Fruit fly (Drosophila melanogaster) whole organism, embryonic: Measurements from ENCODE around the gene Drsl5.

ENCODE experiments used
- Blimp-1 ChIP-seq: fragments of 200-800 bp; sonication (Bioruptor generic); optimal IDR thresholded peaks from 3 replicates; lab custom pipeline; 2018; ENCODE audit warnings: missing biosample characterization, missing genetic modification characterization, mild to moderate bottlenecking, moderate library complexity, missing genetic modification reagents
- CG10267 ChIP-seq: fragments of 200-800 bp; sonication (Bioruptor generic); optimal IDR thresholded peaks from 2 replicates; lab custom pipeline; 2018; ENCODE audit warnings: missing biosample characterization, mild to moderate bottlenecking, missing genetic modification characterization, moderate library complexity
- CG10565 ChIP-seq: fragments of 200-800 bp; sonication (Bioruptor generic); optimal IDR thresholded peaks from 3 replicates; lab custom pipeline; 2016; ENCODE audit warnings: missing biosample characterization, mild to moderate bottlenecking, missing genetic modification characterization
- CG10959 ChIP-seq: fragments of 200-800 bp; sonication (Bioruptor generic); IDR thresholded peaks from 2 replicates; pipeline ENCODE4 v1.3.6; 2022; ENCODE audit warnings: missing biosample characterization, missing genetic modification characterization
- CG13287 ChIP-seq: fragments of 200-800 bp; sonication (Bioruptor generic); IDR thresholded peaks from 2 replicates; pipeline ENCODE4 v1.3.6; 2022; ENCODE audit warnings: missing biosample characterization, missing genetic modification characterization; ENCODE audit not compliant: partially characterized antibody
- CG1832 ChIP-seq: fragments of 200-800 bp; sonication (Bioruptor generic); optimal IDR thresholded peaks from 2 replicates; lab custom pipeline; 2017; ENCODE audit warnings: missing biosample characterization, mild to moderate bottlenecking, missing genetic modification characterization, inconsistent platforms
- CG18476 ChIP-seq: fragments of 200-800 bp; sonication (Bioruptor generic); optimal IDR thresholded peaks from 2 replicates; lab custom pipeline; 2016; ENCODE audit warnings: missing biosample characterization, mild to moderate bottlenecking, missing genetic modification characterization
- CG2678 ChIP-seq: fragments of 200-800 bp; sonication (Bioruptor generic); optimal IDR thresholded peaks from 3 replicates; lab custom pipeline; 2019; ENCODE audit warnings: missing biosample characterization, mild to moderate bottlenecking, missing genetic modification characterization, moderate library complexity
- CG2875 ChIP-seq: fragments of 200-800 bp; sonication (Bioruptor generic); optimal IDR thresholded peaks from 2 replicates; lab custom pipeline; 2017; ENCODE audit warnings: missing biosample characterization, mild to moderate bottlenecking, missing genetic modification characterization, missing genetic modification reagents
- CG30403 ChIP-seq: fragments of 200-800 bp; sonication (Bioruptor generic); optimal IDR thresholded peaks from 3 replicates; lab custom pipeline; 2016; ENCODE audit warnings: missing biosample characterization, missing genetic modification characterization
- CG4617 ChIP-seq: fragments of 200-800 bp; sonication (Bioruptor generic); optimal IDR thresholded peaks from 3 replicates; lab custom pipeline; 2016; ENCODE audit warnings: missing biosample characterization, missing genetic modification characterization, borderline replicate concordance
- CG4707 ChIP-seq: fragments of 200-800 bp; sonication (Bioruptor generic); optimal IDR thresholded peaks from 2 replicates; lab custom pipeline; 2018; ENCODE audit warnings: missing biosample characterization, mild to moderate bottlenecking, missing genetic modification characterization, moderate library complexity
- CG6254 ChIP-seq: fragments of 200-800 bp; sonication (Bioruptor generic); optimal IDR thresholded peaks from 3 replicates; lab custom pipeline; 2017; ENCODE audit warnings: mild to moderate bottlenecking, missing biosample characterization, missing genetic modification reagents, missing genetic modification characterization
- CG6272 ChIP-seq: fragments of 200-800 bp; sonication (Bioruptor generic); IDR thresholded peaks from 2 replicates; pipeline ENCODE4 v1.3.6; 2022; ENCODE audit warnings: missing biosample characterization, missing genetic modification characterization
- CG8388 ChIP-seq: fragments of 200-800 bp; sonication (Bioruptor generic); optimal IDR thresholded peaks from 2 replicates; lab custom pipeline; 2019; ENCODE audit warnings: missing biosample characterization, mild to moderate bottlenecking, missing genetic modification characterization, moderate library complexity
- CTCF ChIP-seq: fragments of 200-800 bp; sonication (Bioruptor generic); optimal IDR thresholded peaks from 2 replicates; lab custom pipeline; 2017; ENCODE audit warnings: missing biosample characterization, mild to moderate bottlenecking, missing genetic modification characterization, moderate library complexity
- Dek ChIP-seq: fragments of 200-800 bp; sonication (Bioruptor generic); optimal IDR thresholded peaks from 3 replicates; lab custom pipeline; 2019; ENCODE audit warnings: missing biosample characterization, mild to moderate bottlenecking, missing genetic modification characterization, moderate library complexity
- Dp ChIP-seq: fragments of 200-800 bp; sonication (Bioruptor generic); optimal IDR thresholded peaks from 2 replicates; lab custom pipeline; 2018; ENCODE audit warnings: missing biosample characterization, mild to moderate bottlenecking, missing genetic modification characterization, moderate library complexity
- E2f2 ChIP-seq: fragments of 200-800 bp; sonication (Bioruptor generic); IDR thresholded peaks from 2 replicates; pipeline ENCODE4 v1.3.6; 2022; ENCODE audit warnings: missing biosample characterization, missing genetic modification characterization
- Ets65A ChIP-seq: fragments of 200-800 bp; sonication (Bioruptor generic); peaks from one replicate; lab custom pipeline; 2016; ENCODE audit warnings: missing biosample characterization, missing genetic modification characterization
- Ets97D ChIP-seq: fragments of 200-800 bp; sonication (Bioruptor generic); optimal IDR thresholded peaks from 3 replicates; lab custom pipeline; 2016; ENCODE audit warnings: missing biosample characterization, missing genetic modification characterization
- HLH3B ChIP-seq: fragments of 200-800 bp; sonication (Bioruptor generic); IDR thresholded peaks from 2 replicates; pipeline ENCODE4 v1.3.6; 2022; ENCODE audit warnings: missing biosample characterization, missing genetic modification characterization
- Med ChIP-seq: fragments of 200-800 bp; sonication (Bioruptor generic); peaks from one replicate; lab custom pipeline; 2016; ENCODE audit warnings: missing biosample characterization, missing genetic modification characterization, mild to moderate bottlenecking, inconsistent platforms, moderate library complexity
- Neu2 ChIP-seq: fragments of 200-800 bp; sonication (Bioruptor generic); optimal IDR thresholded peaks from 3 replicates; lab custom pipeline; 2016; ENCODE audit warnings: missing biosample characterization, missing genetic modification characterization, borderline replicate concordance
- Sox102F ChIP-seq: fragments of 200-800 bp; sonication (Bioruptor generic); optimal IDR thresholded peaks from 2 replicates; lab custom pipeline; 2018; ENCODE audit warnings: missing biosample characterization, mild to moderate bottlenecking, missing genetic modification characterization, moderate library complexity
- ab ChIP-seq: fragments of 200-800 bp; sonication (Bioruptor generic); optimal IDR thresholded peaks from 2 replicates; lab custom pipeline; 2016; ENCODE audit warnings: missing biosample characterization, missing genetic modification characterization
- ara ChIP-seq: fragments of 200-800 bp; sonication (Bioruptor generic); IDR thresholded peaks from 2 replicates; pipeline ENCODE4 v1.3.6; 2022; ENCODE audit warnings: missing biosample characterization, missing genetic modification characterization
- chif ChIP-seq, 2 experiments: fragments of 200-800 bp; sonication (Bioruptor generic); optimal IDR thresholded peaks; 3 replicates each; lab custom pipeline; 2016; ENCODE audit warnings: missing biosample characterization in 2 of 2, missing genetic modification characterization in 2 of 2
- ci ChIP-seq: fragments of 200-800 bp; sonication (Bioruptor generic); IDR thresholded peaks from 3 replicates; pipeline ENCODE4 v1.3.6; 2022; ENCODE audit warnings: missing biosample characterization, missing genetic modification characterization
- cwo ChIP-seq: fragments of 200-800 bp; sonication (Bioruptor generic); optimal IDR thresholded peaks from 3 replicates; lab custom pipeline; 2017; ENCODE audit warnings: missing biosample characterization, missing genetic modification characterization, mild to moderate bottlenecking, moderate library complexity, missing genetic modification reagents
- dmrt99B ChIP-seq: fragments of 200-800 bp; sonication (Bioruptor generic); optimal IDR thresholded peaks from 2 replicates; lab custom pipeline; 2018; ENCODE audit warnings: missing biosample characterization, mild to moderate bottlenecking, missing genetic modification characterization, moderate library complexity
- exex ChIP-seq: fragments of 200-800 bp; sonication (Bioruptor generic); optimal IDR thresholded peaks from 4 replicates; lab custom pipeline; 2018; ENCODE audit warnings: missing biosample characterization, mild to moderate bottlenecking, missing genetic modification characterization, moderate library complexity
- gem ChIP-seq: fragments of 200-800 bp; sonication (Bioruptor generic); optimal IDR thresholded peaks from 2 replicates; lab custom pipeline; 2019; ENCODE audit warnings: missing biosample characterization, mild to moderate bottlenecking, missing genetic modification characterization, moderate library complexity
- grn ChIP-seq: fragments of 200-800 bp; sonication (Bioruptor generic); optimal IDR thresholded peaks from 3 replicates; lab custom pipeline; 2017; ENCODE audit warnings: missing biosample characterization, missing genetic modification characterization
- oc ChIP-seq: fragments of 200-800 bp; sonication (Bioruptor generic); optimal IDR thresholded peaks from 2 replicates; lab custom pipeline; 2018; ENCODE audit warnings: missing biosample characterization, mild to moderate bottlenecking, missing genetic modification characterization, moderate library complexity
- otp ChIP-seq: fragments of 200-800 bp; sonication (Bioruptor generic); IDR thresholded peaks from 3 replicates; pipeline ENCODE4, ENCODE4 v1.3.6; 2022; ENCODE audit warnings: missing biosample characterization, missing genetic modification characterization
- phol ChIP-seq: fragments of 200-800 bp; sonication (Bioruptor generic); optimal IDR thresholded peaks from 3 replicates; lab custom pipeline; 2018; ENCODE audit warnings: missing biosample characterization, mild to moderate bottlenecking, missing genetic modification characterization, moderate library complexity
- prd ChIP-seq, 3 experiments: fragments of >200 bp in 2 of 3; fragments of 200-800 bp in 1 of 3; sonication (Bioruptor generic) in 1 of 3; optimal IDR thresholded peaks in 2 of 3; IDR thresholded peaks in 1 of 3; 2 replicates in 2 of 3; 3 replicates in 1 of 3; pipeline versions ENCODE4 v1.3.6 to Lab custom; 2017 to 2022; ENCODE audit warnings: missing biosample characterization in 1 of 3, missing genetic modification characterization in 1 of 3
- repo ChIP-seq: fragments of 200-800 bp; sonication (Bioruptor generic); optimal IDR thresholded peaks from 2 replicates; lab custom pipeline; 2016; ENCODE audit warnings: missing biosample characterization, missing genetic modification characterization
- salm ChIP-seq: fragments of 200-800 bp; sonication (Bioruptor generic); optimal IDR thresholded peaks from 2 replicates; lab custom pipeline; 2018; ENCODE audit warnings: missing biosample characterization, mild to moderate bottlenecking, missing genetic modification characterization
- sens ChIP-seq: fragments of 200-800 bp; sonication (Bioruptor generic); peaks from one replicate; lab custom pipeline; 2016; ENCODE audit warnings: missing biosample characterization, missing genetic modification characterization
- wek ChIP-seq: fragments of 200-800 bp; sonication (Bioruptor generic); optimal IDR thresholded peaks from 3 replicates; lab custom pipeline; 2018; ENCODE audit warnings: missing biosample characterization, mild to moderate bottlenecking, missing genetic modification characterization, moderate library complexity
- z ChIP-seq: fragments of 200-800 bp; sonication (Bioruptor generic); IDR thresholded peaks from 3 replicates; pipeline ENCODE4 v1.3.6; 2022; ENCODE audit warnings: missing biosample characterization, missing genetic modification characterization
- zen ChIP-seq: fragments of 200-800 bp; sonication (Bioruptor generic); optimal IDR thresholded peaks from 3 replicates; lab custom pipeline; 2018; ENCODE audit warnings: missing biosample characterization, mild to moderate bottlenecking, missing genetic modification characterization, moderate library complexity

Drsl5 gene

dm6 chr3L:3316441-3316840, at the start of gene Drsl5:
Drsl5 (plus strand) TSS chr3L:3316781.
- peak; percentile 49 for TF ChIP-seq grn (GFP tag; lab: Kevin White, UChicago)
- no peak for TF ChIP-seq cwo (GFP tag; lab: Kevin White, UChicago)
- peak; percentile 98 for TF ChIP-seq CG8388 (GFP tag; lab: Kevin White, UChicago)
- TF ChIP-seq zen (tag; lab: Kevin White, UChicago) = peak; percentile 23
- peak; percentile 38 for TF ChIP-seq exex (tag; lab: Kevin White, UChicago)
- TF ChIP-seq repo = no peak
- TF ChIP-seq ara = 0 out of 2 replicates have a peak, but pooled peaks have one; percentile 33

- TF ChIP-seq Neu2 (no peak), Dek (tag; lab: Kevin White, UChicago) (no peak), salm (no peak), CG10267 (no peak)
Observed at dm6 chr3L:3268161-3268560, 48.4 kb upstream of the Drsl5 start, which contains the start of gene CG34265. CG34265 (plus strand) TSS chr3L:3268461.

- peak; percentile 12 for TF ChIP-seq Ets65A (GFP tag; lab: Kevin White, UChicago)
- TF ChIP-seq CG6254 = no peak
- TF ChIP-seq Blimp-1 = peak; percentile 10
- TF ChIP-seq CTCF = peak; percentile 35
Observed at dm6 chr3L:3270736-3271135, 45.8 kb upstream of the Drsl5 start, which contains the start of gene CG14960. CG14960 (plus strand) TSS chr3L:3271036.

dm6 chr3L:3274463-3275177, 42.0 kb upstream of the Drsl5 start:
- TF ChIP-seq sens (GFP tag; lab: Kevin White, UChicago) = peak; percentile 70
- peak; percentile 92 for TF ChIP-seq Blimp-1
- peak; percentile 13 for TF ChIP-seq dmrt99B (tag; lab: Kevin White, UChicago)
- TF ChIP-seq CG30403 (GFP tag; lab: Kevin White, UChicago) = no peak
- no peak for TF ChIP-seq prd (optimal IDR thresholded peaks at IDR 0.05; lab: Kevin White, UChicago)
- no peak for TF ChIP-seq prd (GFP tag; IDR thresholded peaks at IDR 0.05; lab: Robert Waterston, UW)
- TF ChIP-seq ab (GFP tag; lab: Kevin White, UChicago) = no peak
- no peak for TF ChIP-seq HLH3B
- TF ChIP-seq phol (tag; lab: Kevin White, UChicago) = peak; percentile 17
- TF ChIP-seq oc (tag; lab: Kevin White, UChicago) = peak; percentile 24
- TF ChIP-seq CG10565 (GFP tag; lab: Kevin White, UChicago) = no peak
- TF ChIP-seq gem = peak; percentile 16
- peak; percentile 37 for TF ChIP-seq Sox102F (GFP tag; lab: Kevin White, UChicago)
- TF ChIP-seq CG2678 (tag; lab: Kevin White, UChicago) = peak; percentile 2
- no peak for TF ChIP-seq chif (GFP tag; optimal IDR thresholded peaks at IDR 0.05; lab: Kevin White, UChicago)
- TF ChIP-seq Ets97D = no peak
- TF ChIP-seq CG4707 (GFP tag; lab: Kevin White, UChicago) = no peak
- no peak for TF ChIP-seq CG18476 (GFP tag; lab: Kevin White, UChicago)

dm6 chr3L:3276930-3277329, 39.7 kb upstream of the Drsl5 start:
- TF ChIP-seq Dp (GFP tag; lab: Kevin White, UChicago) (peak; percentile 8), wek (no peak), CG1832 (GFP tag; lab: Kevin White, UChicago) (no peak), CG2875 (GFP tag; lab: Kevin White, UChicago) (no peak), z (GFP tag; lab: Robert Waterston, UW) (peak; percentile 83), CG6272 (GFP tag; lab: Robert Waterston, UW) (no peak), ci (GFP tag; lab: Robert Waterston, UW) (no peak), Med (GFP tag; lab: Kevin White, UChicago) (no peak), CG10959 (GFP tag; lab: Robert Waterston, UW) (no peak), CG4617 (GFP tag; lab: Kevin White, UChicago) (no peak), otp (GFP tag; lab: Robert Waterston, UW) (no peak), CG13287 (GFP tag; lab: Robert Waterston, UW) (peak; percentile 62; the same call in 1 of the 2 replicates), E2f2 (GFP tag; lab: Robert Waterston, UW) (0 out of 2 replicates have a peak, but pooled peaks have one; percentile 8)
